Fruit fly (Drosophila melanogaster) whole organism, wandering third instar larva: ENCODE measurements around the gene dac.

ENCODE experiments used
- br ChIP-seq: fragments of 200-800 bp; sonication (Bioruptor generic); optimal IDR thresholded peaks from 2 replicates; lab custom pipeline; 2016; ENCODE audit warnings: missing biosample characterization, missing genetic modification characterization
- dmrt93B ChIP-seq: fragments of 200-800 bp; sonication (Bioruptor generic); optimal IDR thresholded peaks from 2 replicates; lab custom pipeline; 2018; ENCODE audit warnings: missing biosample characterization, mild to moderate bottlenecking, missing genetic modification characterization
- pan ChIP-seq: fragments of >200 bp; optimal IDR thresholded peaks from 2 replicates; lab custom pipeline; 2017
- psq ChIP-seq: fragments of 200-800 bp; sonication (Bioruptor generic); optimal IDR thresholded peaks from 3 replicates; lab custom pipeline; 2017; ENCODE audit warnings: missing biosample characterization, mild to moderate bottlenecking, missing genetic modification characterization, moderate library complexity
- usp ChIP-seq: fragments of >200 bp; optimal IDR thresholded peaks from 2 replicates; lab custom pipeline; 2017; ENCODE audit warnings: missing biosample characterization, missing genetic modification characterization

DNA sequence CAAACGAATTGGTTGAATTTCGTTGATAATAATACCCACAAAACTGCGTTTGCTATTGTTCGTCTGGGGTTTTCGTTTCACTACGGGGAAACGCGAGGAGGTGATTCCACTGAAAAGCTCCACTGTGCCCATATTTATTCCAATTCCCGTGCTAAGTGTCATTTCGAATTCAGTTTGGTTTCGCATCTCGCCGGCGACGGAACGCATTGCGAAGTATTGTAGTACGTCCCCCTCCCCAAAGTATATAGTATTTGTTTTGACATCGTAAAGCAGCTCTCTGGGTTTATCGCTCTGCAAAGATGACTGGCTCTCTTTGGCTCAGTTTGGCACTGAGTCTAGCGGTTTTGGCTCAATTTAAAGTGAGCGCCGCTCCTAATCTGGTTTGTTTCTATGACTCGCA lies 34.9 kb downstream of the dac start, which contains the start of gene Idgf3:
- TF ChIP-seq pan (lab: Kevin White, UChicago) (no peak), psq (no peak), br (GFP tag; lab: Kevin White, UChicago) (no peak), dmrt93B (GFP tag; lab: Kevin White, UChicago) (no peak), usp (no peak)
